Fruit fly (Drosophila melanogaster): ENCODE measurements around the gene mRpL47.

mRpL47 gene

DNA sequence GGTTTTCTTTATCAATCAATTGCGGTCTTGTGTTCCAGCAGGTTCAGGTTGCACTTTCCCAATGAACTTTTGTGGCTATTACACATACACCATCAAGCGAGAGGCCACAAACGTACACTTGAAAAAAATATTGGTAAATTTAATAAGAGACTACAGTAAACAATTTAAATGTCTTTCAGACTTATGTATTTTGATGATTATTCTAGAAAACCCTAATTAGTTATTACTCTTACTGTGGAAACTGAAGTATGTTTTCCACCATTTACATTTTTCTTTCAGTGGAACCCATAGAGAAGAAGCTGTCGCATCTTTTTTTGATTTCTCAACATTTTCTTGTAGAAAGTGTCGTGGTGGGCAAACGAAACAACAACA lies 18.4 kb upstream of the mRpL47 start (continued):
- TF ChIP-seq nerfin-1 (tag; optimal IDR thresholded peaks at IDR 0.05) (peak; percentile 91), CG10431 (GFP tag; optimal IDR thresholded peaks at IDR 0.05) (peak; percentile 82), Fer1 (GFP tag; optimal IDR thresholded peaks at IDR 0.05) (peak; percentile 78), CG15479 (GFP tag; optimal IDR thresholded peaks at IDR 0.05) (no peak), CG14667 (GFP tag; IDR thresholded peaks at IDR 0.05) (peak; percentile 88), crol (GFP tag; IDR thresholded peaks at IDR 0.05) (peak; percentile 42; the same call in 1 of the 2 replicates), onecut (GFP tag; IDR thresholded peaks at IDR 0.05) (peak; percentile 75), CG2712 (tag; optimal IDR thresholded peaks at IDR 0.05) (peak; percentile 96), bigmax (GFP tag; optimal IDR thresholded peaks at IDR 0.05) (no peak), Dek (tag; optimal IDR thresholded peaks at IDR 0.05) (peak; percentile 90), CG34224 (GFP tag; IDR thresholded peaks at IDR 0.05; ENCODE audit: partially characterized antibody) (no peak), CG15011 (GFP tag; optimal IDR thresholded peaks at IDR 0.05) (peak; percentile 79), Optix (GFP tag; IDR thresholded peaks at IDR 0.05) (peak; percentile 47; the same call in 2 of the 3 replicates), CG13775 (GFP tag; optimal IDR thresholded peaks at IDR 0.05) (peak; percentile 83), Blimp-1 (GFP tag; optimal IDR thresholded peaks at IDR 0.05) (peak; percentile 96), CG9876 (GFP tag; optimal IDR thresholded peaks at IDR 0.05) (peak; percentile 82), jing (GFP tag; optimal IDR thresholded peaks at IDR 0.05) (peak; percentile 86), CG7928 (GFP tag; optimal IDR thresholded peaks at IDR 0.05) (peak; percentile 33), ab (GFP tag; optimal IDR thresholded peaks at IDR 0.05) (peak; percentile 50), CG6683 (GFP tag; optimal IDR thresholded peaks at IDR 0.05) (peak; percentile 65), CG31441 (GFP tag; IDR thresholded peaks at IDR 0.05) (peak; percentile 98), Sin3A (optimal IDR thresholded peaks at IDR 0.05) (no peak), CG10147 (GFP tag; optimal IDR thresholded peaks at IDR 0.05) (peak; percentile 83), CG18476 (GFP tag; optimal IDR thresholded peaks at IDR 0.05) (peak; percentile 90), cato (GFP tag; optimal IDR thresholded peaks at IDR 0.05; ENCODE audit: borderline replicate concordance) (peak; percentile 90), CG8944 (GFP tag; optimal IDR thresholded peaks at IDR 0.05) (peak; percentile 90), Nf-YB (GFP tag; optimal IDR thresholded peaks at IDR 0.05) (peak; percentile 78), bcd (GFP tag; optimal IDR thresholded peaks at IDR 0.05) (peak; percentile 82), Sry-δ (GFP tag; optimal IDR thresholded peaks at IDR 0.05) (peak; percentile 64), CG2129 (GFP tag; IDR thresholded peaks at IDR 0.05; ENCODE audit: partially characterized antibody) (no peak), tll (GFP tag; optimal IDR thresholded peaks at IDR 0.05) (no peak), Fer2 (tag; optimal IDR thresholded peaks at IDR 0.05) (peak; percentile 75), Max (GFP tag; optimal IDR thresholded peaks at IDR 0.05) (peak; percentile 86), Poxn (GFP tag; IDR thresholded peaks at IDR 0.05) (peak; percentile 37; the same call in 1 of the 2 replicates), CG30020 (tag; optimal IDR thresholded peaks at IDR 0.05) (peak; percentile 73), Jarid2 (GFP tag; optimal IDR thresholded peaks at IDR 0.05) (no peak), Pdp1 (GFP tag; optimal IDR thresholded peaks at IDR 0.05) (peak; percentile 87 to 91), pzg (GFP tag; optimal IDR thresholded peaks at IDR 0.05) (no peak), zen2 (GFP tag; IDR thresholded peaks at IDR 0.05; ENCODE audit: partially characterized antibody) (no peak), odd (GFP tag; optimal IDR thresholded peaks at IDR 0.05) (peak; percentile 86), CG11723 (GFP tag; optimal IDR thresholded peaks at IDR 0.05) (peak; percentile 89), fd64A (GFP tag; optimal IDR thresholded peaks at IDR 0.05) (peak; percentile 77), CG15269 (tag; optimal IDR thresholded peaks at IDR 0.05) (peak; percentile 95), CG8281 (tag; optimal IDR thresholded peaks at IDR 0.05) (peak; percentile 70), Hey (tag; optimal IDR thresholded peaks at IDR 0.05) (no peak), CG11696 (GFP tag; IDR thresholded peaks at IDR 0.05) (peak; percentile 82), zf30C (GFP tag; optimal IDR thresholded peaks at IDR 0.05) (peak; percentile 58), hkb (optimal IDR thresholded peaks at IDR 0.05) (no peak), hkb (GFP tag; IDR thresholded peaks at IDR 0.05) (peak; percentile 93), CG4360 (GFP tag; IDR thresholded peaks at IDR 0.05) (no peak)
